Worm (Caenorhabditis elegans) whole organism, L3 larva: Measurements from ENCODE around the gene F35H10.5.

Source experiments
- ama-1 ChIP-seq: fragments of 150-350 bp; optimal IDR thresholded peaks from 2 replicates; lab custom pipeline; 2018
- elt-3 ChIP-seq, 3 experiments: fragments of 150-350 bp in 1 of 3; sonication (generic microtip) in 2 of 3; optimal IDR thresholded peaks; 2 replicates in 2 of 3; 4 replicates in 1 of 3; lab custom pipeline; 2014 to 2017; ENCODE audit warnings: missing biosample characterization in 3 of 3, missing genetic modification characterization in 3 of 3
- nhr-23 ChIP-seq: fragments of 150-350 bp; optimal IDR thresholded peaks from 2 replicates; lab custom pipeline; 2014; ENCODE audit warnings: missing biosample characterization, missing genetic modification reagents, missing genetic modification characterization

ce11 chrIV:8252856-8253255, 47.7 kb upstream of the F35H10.5 start:
- TF ChIP-seq nhr-23 (tag; lab: Kevin White, UChicago) (peak; percentile 58), ama-1 (lab: Kevin White, UChicago) (no peak), elt-3 (tag; optimal IDR thresholded peaks at IDR 0.05; lab: Kevin White, UChicago) (peak in 1 of 3 experiments; percentile 72)
